Fruit fly (Drosophila melanogaster): ENCODE data around the gene del.
A peak's percentile ranks its signal among the peaks of the same experiment; 100 is the strongest.

The del gene

dm6 chr2L:21096448-21096994 lies 51.8 kb downstream of the del start, which contains the start of gene CG34136 (continued):
- TF ChIP-seq amos (GFP tag; IDR thresholded peaks at IDR 0.05; ENCODE audit: partially characterized antibody) (0 out of 2 replicates have a peak, but pooled peaks have one; percentile 7), CG17802 (tag; optimal IDR thresholded peaks at IDR 0.05) (no peak), CG1602 (GFP tag; optimal IDR thresholded peaks at IDR 0.05) (peak; percentile 3), CG7987 (GFP tag; optimal IDR thresholded peaks at IDR 0.05) (peak; percentile 13), Hmr (GFP tag; optimal IDR thresholded peaks at IDR 0.05) (peak; percentile 31), E2f1 (GFP tag; IDR thresholded peaks at IDR 0.05) (peak; percentile 26; the same call in 1 of the 2 replicates), Sox100B (GFP tag; optimal IDR thresholded peaks at IDR 0.05) (peak; percentile 52), nmo (GFP tag; optimal IDR thresholded peaks at IDR 0.05) (peak; percentile 50), CG11398 (GFP tag; optimal IDR thresholded peaks at IDR 0.05) (no peak), CG10209 (GFP tag; optimal IDR thresholded peaks at IDR 0.05) (peak; percentile 8), CG17361 (GFP tag; IDR thresholded peaks at IDR 0.05) (peak; percentile 66; the same call in 2 of the 3 replicates), Med (GFP tag) (peak; percentile 85), chinmo (GFP tag; IDR thresholded peaks at IDR 0.05; ENCODE audit: partially characterized antibody) (peak; percentile 91), NC2β (GFP tag; optimal IDR thresholded peaks at IDR 0.05) (peak; percentile 1), chn (GFP tag; optimal IDR thresholded peaks at IDR 0.05) (peak; percentile 81), lbe (GFP tag; optimal IDR thresholded peaks at IDR 0.05) (peak; percentile 14), Hmx (GFP tag; optimal IDR thresholded peaks at IDR 0.05) (no peak), sens (GFP tag) (peak; percentile 85), CG17568 (GFP tag; optimal IDR thresholded peaks at IDR 0.05) (no peak), Xrp1 (GFP tag; IDR thresholded peaks at IDR 0.05) (peak; percentile 44; the same call in 1 of the 2 replicates), CG11695 (GFP tag; IDR thresholded peaks at IDR 0.05) (0 out of 3 replicates have a peak, but pooled peaks have one; percentile 39), jigr1 (GFP tag; IDR thresholded peaks at IDR 0.05) (no peak), CG13775 (GFP tag; optimal IDR thresholded peaks at IDR 0.05) (peak; percentile 29), pum (GFP tag; optimal IDR thresholded peaks at IDR 0.05) (no peak), bsh (GFP tag; optimal IDR thresholded peaks at IDR 0.05) (peak; percentile 45 to 75), phol (tag; optimal IDR thresholded peaks at IDR 0.05) (peak; percentile 57), CG8388 (GFP tag; optimal IDR thresholded peaks at IDR 0.05) (peak; percentile 15), CG14710 (tag; optimal IDR thresholded peaks at IDR 0.05) (no peak), bbx (GFP tag; IDR thresholded peaks at IDR 0.05; ENCODE audit: partially characterized antibody) (peak; percentile 25; the same call in 1 of the 2 replicates), Hr78 (GFP tag; optimal IDR thresholded peaks at IDR 0.05) (peak in 1 of 2 experiments; percentile 66), Bdp1 (GFP tag; optimal IDR thresholded peaks at IDR 0.05) (no peak), CG8924 (tag; optimal IDR thresholded peaks at IDR 0.05) (peak; percentile 13), bcd (GFP tag; optimal IDR thresholded peaks at IDR 0.05) (peak; percentile 32), CG10565 (GFP tag; optimal IDR thresholded peaks at IDR 0.05) (no peak), vvl (GFP tag; IDR thresholded peaks at IDR 0.05) (peak; percentile 55; the same call in 1 of the 2 replicates), CG18764 (GFP tag; optimal IDR thresholded peaks at IDR 0.05) (peak; percentile 31), HHEX (GFP tag; optimal IDR thresholded peaks at IDR 0.05) (peak; percentile 19), CG15269 (tag; optimal IDR thresholded peaks at IDR 0.05) (peak; percentile 45), ind (GFP tag; optimal IDR thresholded peaks at IDR 0.05) (peak; percentile 29), CG30403 (GFP tag; optimal IDR thresholded peaks at IDR 0.05) (peak; percentile 53), CG6813 (GFP tag; optimal IDR thresholded peaks at IDR 0.05) (peak; percentile 59), Ets65A (GFP tag) (no peak), CG10979 (tag; optimal IDR thresholded peaks at IDR 0.05) (peak; percentile 50), CG2129 (GFP tag; IDR thresholded peaks at IDR 0.05; ENCODE audit: partially characterized antibody) (no peak), tap (tag; optimal IDR thresholded peaks at IDR 0.05) (no peak), esg (GFP tag; conservative IDR thresholded peaks at IDR 0.05) (peak; percentile 9; the same call in 1 of the 2 replicates), p53 (GFP tag; optimal IDR thresholded peaks at IDR 0.05) (no peak), unpg (GFP tag; optimal IDR thresholded peaks at IDR 0.05) (peak; percentile 28), Drgx (GFP tag; IDR thresholded peaks at IDR 0.05) (peak; percentile 77)
